Fruit fly (Drosophila melanogaster): ENCODE measurements around the gene Bet5.
A peak's percentile ranks its signal among the peaks of the same experiment; 100 is the strongest.

Gene Bet5

dm6 chr3R:30189398-30189797 is 9.4 kb downstream of the Bet5 start:
- TF ChIP-seq dl (GFP tag; optimal IDR thresholded peaks at IDR 0.05; ENCODE audit: insufficient read depth in 1 of 2, partially characterized antibody in 2 of 2) (no peak), pan (optimal IDR thresholded peaks at IDR 0.05) (no peak), fru (GFP tag; optimal IDR thresholded peaks at IDR 0.05) (no peak), CrebA (GFP tag; optimal IDR thresholded peaks at IDR 0.05; ENCODE audit: borderline replicate concordance) (no peak), CG32264 (GFP tag; optimal IDR thresholded peaks at IDR 0.05) (no peak), Sp1 (GFP tag; optimal IDR thresholded peaks at IDR 0.05) (no peak), Vsx2 (GFP tag; optimal IDR thresholded peaks at IDR 0.05; ENCODE audit: partially characterized antibody) (no peak), GATAd (GFP tag; optimal IDR thresholded peaks at IDR 0.05) (no peak), br (GFP tag; optimal IDR thresholded peaks at IDR 0.05) (no peak), Abd-B (GFP tag; optimal IDR thresholded peaks at IDR 0.05) (no peak), Dfd (GFP tag; optimal IDR thresholded peaks at IDR 0.05) (no peak), brk (GFP tag; optimal IDR thresholded peaks at IDR 0.05) (no peak), Hnf4 (GFP tag; optimal IDR thresholded peaks at IDR 0.05) (no peak), OdsH (GFP tag; optimal IDR thresholded peaks at IDR 0.05) (no peak), foxo (GFP tag; optimal IDR thresholded peaks at IDR 0.05) (no peak), tai (GFP tag; optimal IDR thresholded peaks at IDR 0.05) (no peak), Hr78 (GFP tag; optimal IDR thresholded peaks at IDR 0.05) (no peak), Dif (GFP tag; optimal IDR thresholded peaks at IDR 0.05; ENCODE audit: partially characterized antibody) (no peak)

dm6 chr3R:30189836-30190235 is 9.8 kb downstream of the Bet5 start:
- peak; percentile 32 for TF ChIP-seq Hnf4 (GFP tag; optimal IDR thresholded peaks at IDR 0.05)
- TF ChIP-seq OdsH (GFP tag; optimal IDR thresholded peaks at IDR 0.05) = peak; percentile 46
- no peak for TF ChIP-seq Myc (optimal IDR thresholded peaks at IDR 0.05)
- peak; percentile 67 for TF ChIP-seq br (GFP tag; optimal IDR thresholded peaks at IDR 0.05)
- peak; percentile 36 for TF ChIP-seq CG32264 (GFP tag; optimal IDR thresholded peaks at IDR 0.05)
- TF ChIP-seq tai (GFP tag; optimal IDR thresholded peaks at IDR 0.05) = no peak
- TF ChIP-seq Abd-B (GFP tag; optimal IDR thresholded peaks at IDR 0.05) = no peak
- TF ChIP-seq foxo (GFP tag; optimal IDR thresholded peaks at IDR 0.05) = peak in 1 of 2 experiments; percentile 67
- peak; percentile 63 for TF ChIP-seq ey (GFP tag; optimal IDR thresholded peaks at IDR 0.05)
- no peak for TF ChIP-seq dsf (GFP tag; optimal IDR thresholded peaks at IDR 0.05; ENCODE audit: borderline replicate concordance)
- TF ChIP-seq CG9705 (GFP tag; optimal IDR thresholded peaks at IDR 0.05) = no peak
- no peak for TF ChIP-seq brk (GFP tag; optimal IDR thresholded peaks at IDR 0.05)
- TF ChIP-seq CrebA (GFP tag; optimal IDR thresholded peaks at IDR 0.05; ENCODE audit: borderline replicate concordance) = no peak
- TF ChIP-seq HLH106 (tag; optimal IDR thresholded peaks at IDR 0.05) = peak; percentile 62
- TF ChIP-seq fru (GFP tag; optimal IDR thresholded peaks at IDR 0.05) = peak; percentile 69
- TF ChIP-seq Hr78 (GFP tag; optimal IDR thresholded peaks at IDR 0.05) = no peak
- TF ChIP-seq Dfd (GFP tag; optimal IDR thresholded peaks at IDR 0.05) = no peak
- TF ChIP-seq dl (GFP tag; optimal IDR thresholded peaks at IDR 0.05; ENCODE audit: insufficient read depth in 1 of 2, partially characterized antibody in 2 of 2) = no peak
- no peak for TF ChIP-seq N (GFP tag; optimal IDR thresholded peaks at IDR 0.05)
- peak; percentile 39 for TF ChIP-seq Sp1 (GFP tag; optimal IDR thresholded peaks at IDR 0.05)
- no peak for TF ChIP-seq Rel (GFP tag; optimal IDR thresholded peaks at IDR 0.05)
- TF ChIP-seq Rel (tag; optimal IDR thresholded peaks at IDR 0.05) = no peak
- TF ChIP-seq h (GFP tag; optimal IDR thresholded peaks at IDR 0.05) = peak; percentile 76
- TF ChIP-seq Vsx2 (GFP tag; optimal IDR thresholded peaks at IDR 0.05; ENCODE audit: partially characterized antibody) = no peak
- no peak for TF ChIP-seq GATAd (GFP tag; optimal IDR thresholded peaks at IDR 0.05)
- no peak for TF ChIP-seq sage (GFP tag; optimal IDR thresholded peaks at IDR 0.05)
- no peak for TF ChIP-seq Mio (GFP tag; optimal IDR thresholded peaks at IDR 0.05)
- TF ChIP-seq usp (GFP tag; optimal IDR thresholded peaks at IDR 0.05) = no peak
- no peak for TF ChIP-seq Hr83 (GFP tag; optimal IDR thresholded peaks at IDR 0.05; ENCODE audit: poor library complexity, severe bottlenecking)
- TF ChIP-seq pan (optimal IDR thresholded peaks at IDR 0.05) = no peak
- TF ChIP-seq Dif (GFP tag; optimal IDR thresholded peaks at IDR 0.05; ENCODE audit: partially characterized antibody) = no peak
- no peak for TF ChIP-seq Jra (GFP tag; optimal IDR thresholded peaks at IDR 0.05)
- no peak for TF ChIP-seq dmrt93B (GFP tag; optimal IDR thresholded peaks at IDR 0.05)
- no peak for TF ChIP-seq lola (GFP tag; optimal IDR thresholded peaks at IDR 0.05)
- TF ChIP-seq rgr (GFP tag; optimal IDR thresholded peaks at IDR 0.05) = peak; percentile 63
- TF ChIP-seq jim (GFP tag; optimal IDR thresholded peaks at IDR 0.05) = no peak
- TF ChIP-seq psq (GFP tag; optimal IDR thresholded peaks at IDR 0.05) = peak; percentile 44
- TF ChIP-seq sv (GFP tag; optimal IDR thresholded peaks at IDR 0.05) = peak; percentile 48
- TF ChIP-seq woc (GFP tag; optimal IDR thresholded peaks at IDR 0.05) = peak; percentile 17

All from whole organism, wandering third instar larva.